Worm (Caenorhabditis elegans): ENCODE data around the gene srz-103.

srz-103 gene

DNA sequence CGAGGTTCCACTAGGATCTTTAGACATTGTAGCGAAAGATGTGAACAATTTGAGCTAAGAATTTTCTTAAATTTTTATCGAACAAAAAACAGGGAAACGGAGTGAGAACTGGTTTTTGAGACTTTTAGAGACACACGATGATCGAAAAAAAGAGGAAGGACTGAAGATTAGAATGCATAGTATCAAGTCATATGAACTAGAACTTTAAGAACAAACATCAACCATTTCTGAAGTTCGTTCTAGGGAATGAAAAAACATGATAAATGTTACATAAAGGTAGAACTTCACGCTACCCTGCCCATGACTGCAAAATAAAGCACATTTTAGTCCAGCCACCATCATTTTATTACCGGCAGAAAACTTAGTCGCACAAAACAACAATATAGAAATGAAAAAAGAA lies 32.8 kb downstream of the srz-103 start, which contains the start of gene W06G6.9:
TSS of gene W06G6.9 (minus strand) at position 101 of the 400 bp plus-strand sequence.
- TF ChIP-seq zip-2 (tag; optimal IDR thresholded peaks at IDR 0.05) (no peak), ctbp-1 (GFP tag; IDR thresholded peaks at IDR 0.05) (no peak), nhr-102 (tag; optimal IDR thresholded peaks at IDR 0.05) (no peak), egl-43 (GFP tag; IDR thresholded peaks at IDR 0.05) (no peak), duxl-1 (tag; optimal IDR thresholded peaks at IDR 0.05; ENCODE audit: poor library complexity) (no peak), unc-39 (tag; optimal IDR thresholded peaks at IDR 0.05) (no peak), aha-1 (tag) (no peak), snpc-1.2 (GFP tag; IDR thresholded peaks at IDR 0.05) (no peak), tra-1 (GFP tag; IDR thresholded peaks at IDR 0.05) (no peak), nhr-25 (tag; optimal IDR thresholded peaks at IDR 0.05; ENCODE audit: borderline replicate concordance, insufficient read depth) (no peak)

DNA sequence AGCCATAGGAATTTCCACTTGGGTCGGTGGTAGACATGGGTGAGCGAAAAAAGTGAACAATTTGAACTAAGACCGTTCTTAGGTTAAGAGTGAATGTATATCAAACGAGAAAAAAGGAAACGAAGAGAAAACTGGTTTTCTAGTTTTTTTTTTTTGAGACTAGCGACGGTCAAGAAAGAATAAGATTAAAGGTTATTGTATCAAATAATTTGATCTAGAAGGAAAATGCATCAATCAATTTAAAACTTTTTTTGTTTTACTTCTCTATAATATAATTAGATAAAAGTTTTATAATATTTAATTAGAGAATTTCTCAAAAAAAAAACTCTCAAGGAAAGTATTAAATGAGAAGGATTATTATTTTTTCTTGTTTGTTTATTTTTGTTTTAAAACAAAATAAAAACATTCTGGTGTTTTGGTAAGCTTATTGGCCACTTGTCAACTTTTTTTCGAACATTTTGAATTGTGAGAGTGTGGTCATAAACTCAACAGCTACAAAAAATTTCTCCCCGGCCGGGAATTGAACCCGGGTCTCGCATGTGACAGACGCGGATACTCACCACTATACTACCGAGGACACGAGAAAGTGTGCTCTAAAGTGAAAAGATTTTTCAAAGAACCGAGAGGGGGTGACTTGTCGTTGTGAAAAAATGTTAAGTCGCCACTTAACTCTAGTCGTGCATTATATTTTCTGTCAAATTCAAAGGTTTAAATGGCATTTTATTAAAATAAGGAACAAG lies 33.8 kb downstream of the srz-103 start, which contains the start of gene W06G6.17:
TSS of gene W06G6.17 (minus strand) at position 51 of the 740 bp plus-strand sequence.
- TF ChIP-seq lim-7 (GFP tag; IDR thresholded peaks at IDR 0.05), result 0 out of 2 replicates have a peak, but pooled peaks have one; percentile 22
- 0 out of 2 replicates have a peak, but pooled peaks have one; percentile 30 for TF ChIP-seq dmd-8 (GFP tag; IDR thresholded peaks at IDR 0.05)
- peak in 1 of 2 experiments; percentile 44 for TF ChIP-seq daf-16 (GFP tag; optimal IDR thresholded peaks at IDR 0.05)
- peak; percentile 44 for TF ChIP-seq daf-16 (tag; optimal IDR thresholded peaks at IDR 0.05)
- no peak for TF ChIP-seq lin-29 (GFP tag; IDR thresholded peaks at IDR 0.05)
- TF ChIP-seq egl-43 (GFP tag; IDR thresholded peaks at IDR 0.05), result peak; percentile 49; the same call in 1 of the 2 replicates
- TF ChIP-seq dmd-6 (GFP tag; IDR thresholded peaks at IDR 0.05), result peak; percentile 28; the same call in 1 of the 2 replicates
- TF ChIP-seq F26F4.8 (GFP tag; conservative IDR thresholded peaks at IDR 0.05), result 0 out of 2 replicates have a peak, but pooled peaks have one; percentile 38
- TF ChIP-seq spr-3 (GFP tag; optimal IDR thresholded peaks at IDR 0.05), result no peak
- no peak for TF ChIP-seq sdz-12 (GFP tag; optimal IDR thresholded peaks at IDR 0.05)
- TF ChIP-seq madf-5 (GFP tag; IDR thresholded peaks at IDR 0.05), result 0 out of 4 replicates have a peak, but pooled peaks of 1 of the 2 experiments have one; percentile 49
- TF ChIP-seq Y48G9A.11 (GFP tag; IDR thresholded peaks at IDR 0.05), result 0 out of 2 replicates have a peak, but pooled peaks have one; percentile 23
- peak; percentile 53 for TF ChIP-seq duxl-1 (tag; optimal IDR thresholded peaks at IDR 0.05; ENCODE audit: poor library complexity)
- peak; percentile 74 for TF ChIP-seq hlh-30 (tag; optimal IDR thresholded peaks at IDR 0.05; ENCODE audit: insufficient read depth)

DNA sequence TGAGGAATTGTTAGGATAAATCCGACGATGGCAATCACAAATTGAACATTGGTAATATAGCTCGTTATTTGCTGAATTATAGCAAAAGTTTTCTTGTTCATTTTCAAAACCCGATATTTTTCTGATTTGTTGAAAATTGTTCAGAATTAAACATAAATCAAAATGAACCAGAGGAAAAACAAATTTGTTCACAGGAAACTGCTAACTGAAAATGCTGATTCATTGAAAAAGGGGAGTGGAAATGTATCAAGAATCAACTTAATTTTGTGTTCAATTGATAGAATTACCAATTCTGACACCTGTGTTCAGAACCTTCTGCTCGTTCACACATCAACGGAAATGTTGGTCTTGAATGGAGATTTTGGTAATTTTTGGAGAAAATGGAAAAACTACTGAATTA lies 35.6 kb downstream of the srz-103 start, which contains the start of gene srw-77:
TSS of gene srw-77 (minus strand) at position 101 of the 400 bp plus-strand sequence.
- no peak for TF ChIP-seq daf-8 (GFP tag; IDR thresholded peaks at IDR 0.05)
- TF ChIP-seq zag-1 (tag; optimal IDR thresholded peaks at IDR 0.05), result no peak
- TF ChIP-seq F10B5.3 (tag; optimal IDR thresholded peaks at IDR 0.05), result no peak
- no peak for TF ChIP-seq nhr-77 (tag; optimal IDR thresholded peaks at IDR 0.05)
- TF ChIP-seq ceh-32 (tag; optimal IDR thresholded peaks at IDR 0.05; ENCODE audit: poor library complexity), result no peak

DNA sequence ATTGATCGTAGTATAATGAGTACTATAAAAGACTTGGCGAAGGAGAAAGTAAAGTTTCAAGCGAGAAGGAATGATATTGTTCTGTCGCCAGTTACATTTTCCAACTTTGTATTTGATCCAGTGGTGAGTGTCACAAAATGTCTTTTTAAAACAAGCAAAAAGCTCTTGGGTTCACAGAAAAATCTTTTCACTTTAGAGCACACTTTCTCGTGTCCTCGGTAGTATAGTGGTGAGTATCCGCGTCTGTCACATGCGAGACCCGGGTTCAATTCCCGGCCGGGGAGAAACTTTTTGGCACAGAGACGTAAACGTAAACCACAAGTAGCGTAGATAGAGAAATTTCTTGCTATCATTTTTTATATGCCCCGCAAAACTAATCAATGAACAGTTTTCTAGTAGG lies 38.8 kb downstream of the srz-103 start:
- TF ChIP-seq lin-1 (GFP tag; IDR thresholded peaks at IDR 0.05) (0 out of 2 replicates have a peak, but pooled peaks have one; percentile 12), lim-7 (GFP tag; IDR thresholded peaks at IDR 0.05) (peak; percentile 74), zfp-2 (tag; optimal IDR thresholded peaks at IDR 0.05) (no peak), nhr-41 (GFP tag; IDR thresholded peaks at IDR 0.05) (0 out of 2 replicates have a peak, but pooled peaks have one; percentile 10), arid-1 (GFP tag; conservative IDR thresholded peaks at IDR 0.05) (0 out of 2 replicates have a peak, but pooled peaks have one; percentile 21), duxl-1 (tag; optimal IDR thresholded peaks at IDR 0.05; ENCODE audit: poor library complexity) (peak; percentile 74), zfp-3 (GFP tag; conservative IDR thresholded peaks at IDR 0.05) (0 out of 2 replicates have a peak, but pooled peaks have one; percentile 38), snpc-1.2 (GFP tag; IDR thresholded peaks at IDR 0.05) (no peak), ceh-82 (tag; optimal IDR thresholded peaks at IDR 0.05) (no peak), dmd-6 (GFP tag; IDR thresholded peaks at IDR 0.05) (peak; percentile 43; the same call in 1 of the 2 replicates), php-3 (GFP tag; IDR thresholded peaks at IDR 0.05) (peak; percentile 30; the same call in 1 of the 2 replicates), F44E2.7 (GFP tag; IDR thresholded peaks at IDR 0.05) (0 out of 2 replicates have a peak, but pooled peaks have one; percentile 48), daf-19 (GFP tag; conservative IDR thresholded peaks at IDR 0.05) (peak; percentile 69), pha-4 (GFP tag; IDR thresholded peaks at IDR 0.05) (no peak), pha-4 (tag; optimal IDR thresholded peaks at IDR 0.05) (no peak), dmd-8 (GFP tag; IDR thresholded peaks at IDR 0.05) (peak; percentile 81; the same call in 1 of the 2 replicates), Y5F2A.4 (GFP tag; optimal IDR thresholded peaks at IDR 0.05) (no peak), dpl-1 (GFP tag; optimal IDR thresholded peaks at IDR 0.05) (no peak), daf-16 (GFP tag; optimal IDR thresholded peaks at IDR 0.05) (no peak), daf-16 (tag; optimal IDR thresholded peaks at IDR 0.05) (peak; percentile 42)

Data from whole organism, L4 larva.